Worm (Caenorhabditis elegans) whole organism, midembryonic: ENCODE data around the gene C06E7.4.

ENCODE experiments used
- flt-1 ChIP-seq: fragments of 200-800 bp; sonication (Bioruptor generic); IDR thresholded peaks from 2 replicates; pipeline ENCODE4 v1.3.6; 2022; ENCODE audit warnings: missing genetic modification characterization, missing compliant biosample characterization
- klf-2 ChIP-seq: fragments of 200-800 bp; sonication (Bioruptor generic); conservative IDR thresholded peaks from 2 replicates; pipeline ENCODE4 v1.3.6; 2022; ENCODE audit warnings: missing genetic modification reagents, missing genetic modification characterization, missing compliant biosample characterization
- med-1 ChIP-seq: sonication (generic microtip); optimal IDR thresholded peaks from 2 replicates; lab custom pipeline; 2017; ENCODE audit warnings: missing genetic modification characterization, mild to moderate bottlenecking, missing compliant biosample characterization, antibody characterized with exemption, missing genetic modification reagents; ENCODE audit not compliant: insufficient read depth
- tab-1 ChIP-seq: fragments of 200-800 bp; sonication (Bioruptor generic); IDR thresholded peaks from 2 replicates; pipeline ENCODE4 v1.3.6; 2022; ENCODE audit warnings: missing genetic modification characterization, missing compliant biosample characterization

- TF ChIP-seq tab-1 (GFP tag; lab: Robert Waterston, UW) (no peak), klf-2 (GFP tag; lab: Robert Waterston, UW) (no peak), flt-1 (no peak), med-1 (GFP tag; lab: Kevin White, UChicago) (no peak)
Observed at ce11 chrIV:5817459-5817858, 42.3 kb downstream of the C06E7.4 start.
